Fruit fly (Drosophila melanogaster) whole organism, embryonic: ENCODE data around the gene CHKov1.

Experiments
- Atf6 ChIP-seq: fragments of 200-800 bp; sonication (Bioruptor generic); IDR thresholded peaks from 2 replicates; pipeline ENCODE4 v1.3.6; 2022; ENCODE audit warnings: missing biosample characterization, missing genetic modification characterization
- Bdp1 ChIP-seq: fragments of 200-800 bp; sonication (Bioruptor generic); optimal IDR thresholded peaks from 3 replicates; lab custom pipeline; 2016; ENCODE audit warnings: missing biosample characterization, missing genetic modification characterization
- CG12769 ChIP-seq: fragments of 200-800 bp; sonication (Bioruptor generic); optimal IDR thresholded peaks from 2 replicates; lab custom pipeline; 2019; ENCODE audit warnings: missing biosample characterization, mild to moderate bottlenecking, missing genetic modification characterization, moderate library complexity
- CG1832 ChIP-seq: fragments of 200-800 bp; sonication (Bioruptor generic); optimal IDR thresholded peaks from 2 replicates; lab custom pipeline; 2017; ENCODE audit warnings: missing biosample characterization, mild to moderate bottlenecking, missing genetic modification characterization, inconsistent platforms
- CG3163 ChIP-seq: fragments of 200-800 bp; sonication (Bioruptor generic); optimal IDR thresholded peaks from 3 replicates; lab custom pipeline; 2016; ENCODE audit warnings: missing biosample characterization, missing genetic modification characterization
- CG3407 ChIP-seq: fragments of 200-800 bp; sonication (Bioruptor generic); optimal IDR thresholded peaks from 2 replicates; lab custom pipeline; 2018; ENCODE audit warnings: missing biosample characterization, mild to moderate bottlenecking, missing genetic modification characterization
- CG4328 ChIP-seq: fragments of 200-800 bp; sonication (Bioruptor generic); optimal IDR thresholded peaks from 3 replicates; lab custom pipeline; 2017; ENCODE audit warnings: missing biosample characterization, missing genetic modification reagents, missing genetic modification characterization
- CG4360 ChIP-seq: fragments of 200-800 bp; sonication (Bioruptor generic); IDR thresholded peaks from 2 replicates; pipeline ENCODE4 v1.3.6; 2022; ENCODE audit warnings: missing biosample characterization, missing genetic modification characterization
- CG4707 ChIP-seq: fragments of 200-800 bp; sonication (Bioruptor generic); optimal IDR thresholded peaks from 2 replicates; lab custom pipeline; 2018; ENCODE audit warnings: missing biosample characterization, mild to moderate bottlenecking, missing genetic modification characterization, moderate library complexity
- CG5180 ChIP-seq: fragments of 200-800 bp; sonication (Bioruptor generic); optimal IDR thresholded peaks from 3 replicates; lab custom pipeline; 2017; ENCODE audit warnings: missing biosample characterization, missing genetic modification characterization, mild to moderate bottlenecking, moderate library complexity, missing genetic modification reagents
- CG7839 ChIP-seq: fragments of 200-800 bp; sonication (Bioruptor generic); optimal IDR thresholded peaks from 3 replicates; lab custom pipeline; 2018; ENCODE audit warnings: missing biosample characterization, mild to moderate bottlenecking, missing genetic modification characterization, moderate library complexity
- CG8290 ChIP-seq, 3 experiments: fragments of 200-800 bp; sonication (Bioruptor generic); optimal IDR thresholded peaks; 2 replicates each; lab custom pipeline; 2016 to 2019; ENCODE audit warnings: missing biosample characterization in 3 of 3, missing genetic modification characterization in 3 of 3, mild to moderate bottlenecking in 2 of 3, moderate library complexity in 1 of 3
- CG8924 ChIP-seq: fragments of 200-800 bp; optimal IDR thresholded peaks from 3 replicates; lab custom pipeline; 2019; ENCODE audit warnings: missing biosample characterization, mild to moderate bottlenecking, missing genetic modification characterization, moderate library complexity
- CG9437 ChIP-seq: fragments of 200-800 bp; sonication (Bioruptor generic); optimal IDR thresholded peaks from 2 replicates; lab custom pipeline; 2018; ENCODE audit warnings: missing biosample characterization, mild to moderate bottlenecking, missing genetic modification characterization
- Deaf1 ChIP-seq: fragments of 200-800 bp; optimal IDR thresholded peaks from 3 replicates; lab custom pipeline; 2019; ENCODE audit warnings: missing biosample characterization, mild to moderate bottlenecking, missing genetic modification characterization, moderate library complexity
- Doc3 ChIP-seq: fragments of 200-800 bp; sonication (Bioruptor generic); IDR thresholded peaks from 3 replicates; pipeline ENCODE4 v1.3.6; 2022; ENCODE audit warnings: missing biosample characterization, missing genetic modification characterization; ENCODE audit not compliant: partially characterized antibody
- Hr51 ChIP-seq, 2 experiments: fragments of 200-800 bp; sonication (Bioruptor generic); optimal IDR thresholded peaks; 2 replicates in 1 of 2; 3 replicates in 1 of 2; lab custom pipeline; 2016 to 2018; ENCODE audit warnings: missing biosample characterization in 2 of 2, missing genetic modification characterization in 2 of 2, mild to moderate bottlenecking in 1 of 2, moderate library complexity in 1 of 2
- Lim3 ChIP-seq: fragments of 200-800 bp; sonication (Bioruptor generic); IDR thresholded peaks from 2 replicates; pipeline ENCODE4 v1.3.6; 2022; ENCODE audit warnings: missing biosample characterization, missing genetic modification characterization
- Med ChIP-seq: fragments of 200-800 bp; sonication (Bioruptor generic); peaks from one replicate; lab custom pipeline; 2016; ENCODE audit warnings: missing biosample characterization, missing genetic modification characterization, mild to moderate bottlenecking, inconsistent platforms, moderate library complexity
- NK7.1 ChIP-seq: fragments of 200-800 bp; sonication (Bioruptor generic); optimal IDR thresholded peaks from 3 replicates; lab custom pipeline; 2016; ENCODE audit warnings: missing biosample characterization, missing genetic modification characterization
- PHDP ChIP-seq: fragments of 200-800 bp; sonication (Bioruptor generic); optimal IDR thresholded peaks from 3 replicates; lab custom pipeline; 2018; ENCODE audit warnings: missing biosample characterization, mild to moderate bottlenecking, missing genetic modification characterization, moderate library complexity
- TFAM ChIP-seq: fragments of 200-800 bp; sonication (Bioruptor generic); optimal IDR thresholded peaks from 2 replicates; lab custom pipeline; 2017; ENCODE audit warnings: missing biosample characterization, missing genetic modification characterization, inconsistent platforms
- Trl ChIP-seq, 3 experiments: fragments of >200 bp in 2 of 3; fragments of 200-800 bp in 1 of 3; sonication (Bioruptor generic) in 1 of 3; optimal IDR thresholded peaks; 2 replicates in 1 of 3; 3 replicates in 2 of 3; lab custom pipeline; 2016 to 2017; ENCODE audit warnings: missing biosample characterization in 1 of 3, missing genetic modification characterization in 1 of 3
- Vsx1 ChIP-seq: fragments of 200-800 bp; sonication (Bioruptor generic); optimal IDR thresholded peaks from 2 replicates; lab custom pipeline; 2017; ENCODE audit warnings: missing biosample characterization, mild to moderate bottlenecking, missing genetic modification characterization, missing genetic modification reagents
- ash1 ChIP-seq: fragments of 200-800 bp; sonication (Bioruptor generic); optimal IDR thresholded peaks from 2 replicates; lab custom pipeline; 2018; ENCODE audit warnings: missing biosample characterization, mild to moderate bottlenecking, missing genetic modification characterization
- chinmo ChIP-seq: fragments of 200-800 bp; sonication (Bioruptor generic); IDR thresholded peaks from 4 replicates; pipeline ENCODE4 v1.3.6; 2022; ENCODE audit warnings: missing biosample characterization, missing genetic modification characterization; ENCODE audit not compliant: partially characterized antibody
- dati ChIP-seq: fragments of 200-800 bp; sonication (Bioruptor generic); IDR thresholded peaks from 2 replicates; pipeline ENCODE4 v1.3.6; 2022; ENCODE audit warnings: missing biosample characterization, missing genetic modification characterization
- esg ChIP-seq: fragments of 200-800 bp; sonication (Bioruptor generic); conservative IDR thresholded peaks from 2 replicates; pipeline ENCODE4 v1.3.6; 2022; ENCODE audit warnings: missing biosample characterization, missing genetic modification characterization
- exex ChIP-seq: fragments of 200-800 bp; sonication (Bioruptor generic); optimal IDR thresholded peaks from 4 replicates; lab custom pipeline; 2018; ENCODE audit warnings: missing biosample characterization, mild to moderate bottlenecking, missing genetic modification characterization, moderate library complexity
- fd102C ChIP-seq: fragments of 200-800 bp; sonication (Bioruptor generic); optimal IDR thresholded peaks from 2 replicates; lab custom pipeline; 2018; ENCODE audit warnings: missing biosample characterization, mild to moderate bottlenecking, missing genetic modification characterization, moderate library complexity
- grau ChIP-seq: fragments of 200-800 bp; optimal IDR thresholded peaks from 3 replicates; lab custom pipeline; 2019; ENCODE audit warnings: missing biosample characterization, mild to moderate bottlenecking, missing genetic modification characterization, moderate library complexity
- grn ChIP-seq: fragments of 200-800 bp; sonication (Bioruptor generic); optimal IDR thresholded peaks from 3 replicates; lab custom pipeline; 2017; ENCODE audit warnings: missing biosample characterization, missing genetic modification characterization
- insv ChIP-seq, 2 experiments: fragments of 200-800 bp; sonication (Bioruptor generic); optimal IDR thresholded peaks; 3 replicates each; lab custom pipeline; 2016 to 2018; ENCODE audit warnings: missing biosample characterization in 2 of 2, missing genetic modification characterization in 2 of 2
- jigr1 ChIP-seq: fragments of 200-800 bp; sonication (Bioruptor generic); IDR thresholded peaks from 3 replicates; pipeline ENCODE4 v1.3.6; 2022; ENCODE audit warnings: missing biosample characterization, missing genetic modification characterization
- kah ChIP-seq: fragments of 200-800 bp; sonication (Bioruptor generic); optimal IDR thresholded peaks from 2 replicates; lab custom pipeline; 2018; ENCODE audit warnings: missing biosample characterization, mild to moderate bottlenecking, missing genetic modification characterization
- lab ChIP-seq: fragments of 200-800 bp; sonication (Bioruptor generic); optimal IDR thresholded peaks from 3 replicates; lab custom pipeline; 2017; ENCODE audit warnings: missing biosample characterization, missing genetic modification characterization, mild to moderate bottlenecking, moderate library complexity, missing genetic modification reagents
- lov ChIP-seq, 2 experiments: fragments of 200-800 bp in 1 of 2; fragments of >200 bp in 1 of 2; sonication (Bioruptor generic) in 1 of 2; IDR thresholded peaks in 1 of 2; optimal IDR thresholded peaks in 1 of 2; 2 replicates in 1 of 2; 3 replicates in 1 of 2; pipeline versions ENCODE4 v1.3.6 to Lab custom; 2017 to 2022; ENCODE audit warnings: missing biosample characterization in 1 of 2, missing genetic modification characterization in 1 of 2
- mam ChIP-seq: fragments of 200-800 bp; sonication (Bioruptor generic); optimal IDR thresholded peaks from 3 replicates; lab custom pipeline; 2016; ENCODE audit warnings: missing biosample characterization, missing genetic modification characterization
- pnt ChIP-seq: fragments of 200-800 bp; sonication (Bioruptor generic); optimal IDR thresholded peaks from 3 replicates; lab custom pipeline; 2016; ENCODE audit warnings: missing biosample characterization, missing genetic modification characterization
- repo ChIP-seq: fragments of 200-800 bp; sonication (Bioruptor generic); optimal IDR thresholded peaks from 2 replicates; lab custom pipeline; 2016; ENCODE audit warnings: missing biosample characterization, missing genetic modification characterization
- sd ChIP-seq: fragments of 200-800 bp; sonication (Bioruptor generic); optimal IDR thresholded peaks from 3 replicates; lab custom pipeline; 2018; ENCODE audit warnings: missing biosample characterization, mild to moderate bottlenecking, missing genetic modification characterization, moderate library complexity
- sens ChIP-seq: fragments of 200-800 bp; sonication (Bioruptor generic); peaks from one replicate; lab custom pipeline; 2016; ENCODE audit warnings: missing biosample characterization, missing genetic modification characterization
- sug ChIP-seq: fragments of 200-800 bp; optimal IDR thresholded peaks from 2 replicates; lab custom pipeline; 2019; ENCODE audit warnings: missing biosample characterization, mild to moderate bottlenecking, missing genetic modification characterization, moderate library complexity
- vnd ChIP-seq: fragments of 200-800 bp; sonication (Bioruptor generic); IDR thresholded peaks from 3 replicates; pipeline ENCODE4 v1.3.6; 2022; ENCODE audit warnings: missing biosample characterization, missing genetic modification characterization; ENCODE audit not compliant: partially characterized antibody

CHKov1 gene

dm6 chr3R:25316016-25316415, 13.1 kb downstream of the CHKov1 start, which contains the start of gene CG10559:
TSS of gene CG10559 (minus strand) at chr3R:25316116.
- TF ChIP-seq Bdp1 (GFP tag; lab: Kevin White, UChicago): no peak
- peak; percentile 44 for TF ChIP-seq CG3163 (GFP tag; lab: Kevin White, UChicago)
- TF ChIP-seq grau (tag; lab: Kevin White, UChicago): no peak
- TF ChIP-seq PHDP (tag; lab: Kevin White, UChicago): peak; percentile 1
- no peak for TF ChIP-seq NK7.1 (GFP tag; lab: Kevin White, UChicago)
- TF ChIP-seq repo: no peak
- no peak for TF ChIP-seq CG5180 (GFP tag; lab: Kevin White, UChicago)
- no peak for TF ChIP-seq dati (GFP tag; lab: Robert Waterston, UW)
- peak in 1 of 2 experiments; percentile 18 for TF ChIP-seq Trl (optimal IDR thresholded peaks at IDR 0.05; lab: Kevin White, UChicago)
- no peak for TF ChIP-seq Trl (GFP tag; optimal IDR thresholded peaks at IDR 0.05; lab: Kevin White, UChicago)
- no peak for TF ChIP-seq CG3407
- TF ChIP-seq CG8290 (GFP tag; optimal IDR thresholded peaks at IDR 0.05; lab: Kevin White, UChicago): no peak
- peak in 1 of 2 experiments; percentile 13 for TF ChIP-seq CG8290 (tag; optimal IDR thresholded peaks at IDR 0.05; lab: Kevin White, UChicago)
- TF ChIP-seq lov (optimal IDR thresholded peaks at IDR 0.05; lab: Kevin White, UChicago): no peak
- TF ChIP-seq lov (GFP tag; IDR thresholded peaks at IDR 0.05; lab: Robert Waterston, UW): no peak
- peak; percentile 42 for TF ChIP-seq Med (GFP tag; lab: Kevin White, UChicago)
- no peak for TF ChIP-seq fd102C
- peak; percentile 18 for TF ChIP-seq sens (GFP tag; lab: Kevin White, UChicago)
- TF ChIP-seq CG9437 (GFP tag; lab: Kevin White, UChicago): no peak
- TF ChIP-seq chinmo: 0 out of 4 replicates have a peak, but pooled peaks have one; percentile 24
- TF ChIP-seq CG4707: no peak

DNA sequence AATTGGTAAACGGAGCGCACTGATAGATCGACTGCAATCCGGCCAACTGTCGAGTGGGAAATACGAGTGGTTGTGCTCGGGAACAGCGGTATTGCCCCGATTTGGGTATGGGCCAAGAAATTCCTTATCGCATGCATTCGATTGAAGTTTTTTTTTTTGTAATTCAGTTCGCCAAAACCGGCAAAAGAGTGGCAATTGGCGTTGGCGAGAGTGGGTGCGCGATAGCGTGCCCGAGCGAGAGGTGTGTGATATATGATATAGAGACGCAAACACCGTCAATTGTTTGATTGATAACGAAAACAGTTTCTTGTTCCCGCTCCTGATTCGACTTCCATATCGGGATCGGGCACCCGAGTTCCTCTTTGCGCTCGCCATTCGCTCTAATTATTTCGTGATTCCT, 15.3 kb downstream of the CHKov1 start, which contains the start of gene CG31087:
Gene CG31087, minus strand, starts transcription at position 63 of the 400 bp plus-strand sequence.
- TF ChIP-seq kah (no peak), ash1 (GFP tag; lab: Kevin White, UChicago) (no peak), mam (GFP tag; lab: Kevin White, UChicago) (no peak), CG4328 (GFP tag; lab: Kevin White, UChicago) (no peak), sens (GFP tag; lab: Kevin White, UChicago) (peak; percentile 67), insv (GFP tag; optimal IDR thresholded peaks at IDR 0.05; lab: Kevin White, UChicago) (no peak), Atf6 (no peak), Deaf1 (tag; lab: Kevin White, UChicago) (peak; percentile 51), CG1832 (GFP tag; lab: Kevin White, UChicago) (no peak), esg (no peak), lab (GFP tag; lab: Kevin White, UChicago) (peak; percentile 50), pnt (GFP tag; lab: Kevin White, UChicago) (no peak), CG8924 (no peak), TFAM (GFP tag; lab: Kevin White, UChicago) (no peak), exex (tag; lab: Kevin White, UChicago) (peak; percentile 56), Lim3 (GFP tag; lab: Robert Waterston, UW) (no peak), vnd (GFP tag; lab: Robert Waterston, UW) (no peak), sd (tag; lab: Kevin White, UChicago) (peak; percentile 2), CG12769 (peak; percentile 40), CG4360 (GFP tag; lab: Robert Waterston, UW) (no peak), Vsx1 (GFP tag; lab: Kevin White, UChicago) (no peak), Doc3 (GFP tag; lab: Robert Waterston, UW) (no peak), jigr1 (GFP tag; lab: Robert Waterston, UW) (no peak), CG7839 (tag; lab: Kevin White, UChicago) (no peak), Hr51 (GFP tag; optimal IDR thresholded peaks at IDR 0.05; lab: Kevin White, UChicago) (no peak), sug (peak; percentile 15), chinmo (0 out of 4 replicates have a peak, but pooled peaks have one; percentile 57), grn (GFP tag; lab: Kevin White, UChicago) (peak; percentile 12)
